Fruit fly (Drosophila melanogaster): ENCODE measurements around the gene Yp3.

The Yp3 gene

DNA sequence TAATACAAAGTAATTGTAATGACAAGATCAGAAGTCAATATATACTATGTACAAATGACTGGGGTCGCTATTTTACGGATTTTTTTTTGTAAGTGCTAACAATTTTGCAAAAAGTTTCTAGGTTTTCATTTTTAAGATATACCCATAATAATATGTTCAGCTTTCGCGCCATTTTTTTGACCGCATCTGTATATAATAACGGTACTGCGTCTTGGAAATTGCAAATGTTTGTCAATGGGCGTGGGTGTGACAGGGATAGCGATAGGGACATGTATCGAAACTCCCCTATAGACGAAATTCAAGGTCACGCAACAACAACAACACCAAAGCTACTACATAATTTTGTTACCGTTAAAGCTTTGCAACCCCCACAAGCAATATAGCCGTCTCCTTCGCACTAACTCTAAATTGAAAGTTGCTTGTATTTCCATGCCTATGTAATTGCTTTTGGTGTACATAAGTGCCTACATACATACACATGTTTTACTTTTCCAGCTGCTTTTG, 6.8 kb upstream of the Yp3 start (continued):
- no peak for TF ChIP-seq tup (GFP tag; optimal IDR thresholded peaks at IDR 0.05)
- no peak for TF ChIP-seq fd64A (GFP tag; optimal IDR thresholded peaks at IDR 0.05)
- no peak for TF ChIP-seq Bteb2 (GFP tag; optimal IDR thresholded peaks at IDR 0.05)
- TF ChIP-seq Adf1 (GFP tag; IDR thresholded peaks at IDR 0.05): no peak
- no peak for TF ChIP-seq Spps (tag; optimal IDR thresholded peaks at IDR 0.05)
- no peak for TF ChIP-seq MBD-R2 (GFP tag; IDR thresholded peaks at IDR 0.05)

DNA sequence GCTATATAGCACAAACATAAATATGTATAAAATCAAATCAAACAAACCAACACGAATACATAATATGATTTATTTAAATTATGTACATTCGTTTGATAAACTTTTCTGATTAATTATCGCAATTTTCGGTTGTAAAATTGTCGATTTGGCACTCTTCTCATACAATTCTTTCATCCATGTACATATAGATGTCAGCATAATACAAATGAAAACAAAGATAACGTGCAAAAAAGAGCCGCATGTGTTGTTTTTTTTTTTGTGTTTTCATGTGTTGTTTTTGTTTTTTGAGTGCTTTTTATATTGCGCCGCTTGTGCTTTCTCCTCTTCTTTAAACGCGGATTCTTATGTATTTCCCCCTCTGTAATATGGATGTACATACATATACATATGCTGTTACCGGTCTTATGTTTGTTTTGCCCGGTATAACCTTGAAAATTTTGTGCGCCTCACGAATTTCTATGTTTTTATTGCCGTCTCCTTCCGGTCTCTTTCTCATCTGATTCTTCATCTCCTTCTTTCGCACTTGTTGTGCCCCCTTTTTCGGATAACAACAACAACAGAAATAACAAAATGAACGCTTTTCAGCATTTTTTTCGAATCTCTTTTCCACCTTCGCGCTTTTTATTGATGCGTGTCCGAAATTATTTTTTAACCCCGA, 6.1 kb upstream of the Yp3 start:
- TF ChIP-seq danr (GFP tag; IDR thresholded peaks at IDR 0.05): no peak
- TF ChIP-seq Gug (GFP tag; IDR thresholded peaks at IDR 0.05): no peak
- no peak for TF ChIP-seq pum (GFP tag; optimal IDR thresholded peaks at IDR 0.05)
- TF ChIP-seq cg (GFP tag; optimal IDR thresholded peaks at IDR 0.05): no peak
- no peak for TF ChIP-seq ara (GFP tag; IDR thresholded peaks at IDR 0.05)
- TF ChIP-seq CG6272 (GFP tag; IDR thresholded peaks at IDR 0.05): no peak
- TF ChIP-seq maf-S (GFP tag; optimal IDR thresholded peaks at IDR 0.05): no peak
- no peak for TF ChIP-seq gt (GFP tag; IDR thresholded peaks at IDR 0.05)
- TF ChIP-seq CG42726 (GFP tag; IDR thresholded peaks at IDR 0.05; ENCODE audit: partially characterized antibody): no peak
- 0 out of 4 replicates have a peak, but pooled peaks have one; percentile 71 for TF ChIP-seq chinmo (GFP tag; IDR thresholded peaks at IDR 0.05; ENCODE audit: partially characterized antibody)
- TF ChIP-seq CG9932 (GFP tag; IDR thresholded peaks at IDR 0.05): no peak
- TF ChIP-seq CG3995 (GFP tag; optimal IDR thresholded peaks at IDR 0.05): no peak
- TF ChIP-seq gcm (GFP tag; optimal IDR thresholded peaks at IDR 0.05): no peak
- no peak for TF ChIP-seq bab2 (GFP tag; optimal IDR thresholded peaks at IDR 0.05)
- TF ChIP-seq CG11696 (GFP tag; IDR thresholded peaks at IDR 0.05): no peak
- no peak for TF ChIP-seq knrl (GFP tag; IDR thresholded peaks at IDR 0.05; ENCODE audit: partially characterized antibody)
- no peak for TF ChIP-seq Tbp (GFP tag; optimal IDR thresholded peaks at IDR 0.05)
- TF ChIP-seq CG4617 (GFP tag; optimal IDR thresholded peaks at IDR 0.05; ENCODE audit: borderline replicate concordance): no peak
- no peak for TF ChIP-seq Fer3 (tag; optimal IDR thresholded peaks at IDR 0.05)
- no peak for TF ChIP-seq wor (GFP tag; IDR thresholded peaks at IDR 0.05)
- TF ChIP-seq sqz (GFP tag; optimal IDR thresholded peaks at IDR 0.05): peak; percentile 45
- TF ChIP-seq wdn (GFP tag; IDR thresholded peaks at IDR 0.05): no peak
- no peak for TF ChIP-seq Sry-δ (GFP tag; optimal IDR thresholded peaks at IDR 0.05)
- TF ChIP-seq CG13624 (GFP tag; optimal IDR thresholded peaks at IDR 0.05): peak; percentile 9
- no peak for TF ChIP-seq CG6683 (GFP tag; optimal IDR thresholded peaks at IDR 0.05)
- TF ChIP-seq CG31388 (GFP tag; optimal IDR thresholded peaks at IDR 0.05): no peak
- TF ChIP-seq pros (GFP tag; optimal IDR thresholded peaks at IDR 0.05): peak; percentile 47
- no peak for TF ChIP-seq Sry-β (GFP tag; optimal IDR thresholded peaks at IDR 0.05)
- TF ChIP-seq CG2120 (GFP tag; optimal IDR thresholded peaks at IDR 0.05): no peak
- TF ChIP-seq CG13894 (tag; optimal IDR thresholded peaks at IDR 0.05): peak; percentile 16
- no peak for TF ChIP-seq schlank (tag; optimal IDR thresholded peaks at IDR 0.05)
- TF ChIP-seq cad (GFP tag; optimal IDR thresholded peaks at IDR 0.05): no peak
- TF ChIP-seq gcm2 (GFP tag; optimal IDR thresholded peaks at IDR 0.05): no peak
- TF ChIP-seq MESR4 (GFP tag; optimal IDR thresholded peaks at IDR 0.05): no peak
- no peak for TF ChIP-seq hkb (optimal IDR thresholded peaks at IDR 0.05)
- no peak for TF ChIP-seq hkb (GFP tag; IDR thresholded peaks at IDR 0.05)
- TF ChIP-seq CG17568 (GFP tag; optimal IDR thresholded peaks at IDR 0.05): no peak
- TF ChIP-seq CG8089 (GFP tag; optimal IDR thresholded peaks at IDR 0.05): no peak
- TF ChIP-seq usp (GFP tag; optimal IDR thresholded peaks at IDR 0.05): no peak
- no peak for TF ChIP-seq Atf-2 (GFP tag; optimal IDR thresholded peaks at IDR 0.05)
- TF ChIP-seq CG12769 (tag; optimal IDR thresholded peaks at IDR 0.05): peak; percentile 3
- TF ChIP-seq CG31224 (GFP tag; IDR thresholded peaks at IDR 0.05): no peak
- TF ChIP-seq CG4360 (GFP tag; IDR thresholded peaks at IDR 0.05): peak; percentile 78
- TF ChIP-seq CG11504 (tag; optimal IDR thresholded peaks at IDR 0.05): no peak
